Worm (Caenorhabditis elegans) whole organism, mixed stage, embryonic: ENCODE measurements around the gene D1086.18.

Source experiments
- M03D4.4 ChIP-seq: sonication (generic microtip); optimal IDR thresholded peaks from 2 replicates; lab custom pipeline; 2017; ENCODE audit warnings: mild to moderate bottlenecking, missing genetic modification characterization, missing compliant biosample characterization
- bed-3 ChIP-seq: fragments of 200-800 bp; sonication (Bioruptor generic); optimal IDR thresholded peaks from 3 replicates; lab custom pipeline; 2018; ENCODE audit warnings: mild to moderate bottlenecking, missing genetic modification characterization, moderate library complexity, missing compliant biosample characterization
- blmp-1 ChIP-seq: fragments of 150-350 bp; optimal IDR thresholded peaks from 2 replicates; lab custom pipeline; 2014; ENCODE audit warnings: missing biosample characterization, missing genetic modification characterization
- ceh-39 ChIP-seq: fragments of 150-350 bp; optimal IDR thresholded peaks from 2 replicates; lab custom pipeline; 2014; ENCODE audit warnings: missing biosample characterization, missing genetic modification characterization
- ceh-43 ChIP-seq: fragments of 200-800 bp; sonication (Bioruptor generic); optimal IDR thresholded peaks from 2 replicates; lab custom pipeline; 2018; ENCODE audit warnings: mild to moderate bottlenecking, missing genetic modification characterization, moderate library complexity, missing compliant biosample characterization
- ceh-83 ChIP-seq: fragments of 200-800 bp; sonication (Bioruptor generic); optimal IDR thresholded peaks from 2 replicates; lab custom pipeline; 2018; ENCODE audit warnings: mild to moderate bottlenecking, missing genetic modification characterization, missing compliant biosample characterization
- ces-1 ChIP-seq: fragments of 150-350 bp; optimal IDR thresholded peaks from 2 replicates; lab custom pipeline; 2014; ENCODE audit warnings: missing biosample characterization, missing genetic modification reagents, missing genetic modification characterization
- drap-1 ChIP-seq: fragments of 200-800 bp; sonication (Bioruptor generic); optimal IDR thresholded peaks from 3 replicates; lab custom pipeline; 2018; ENCODE audit warnings: mild to moderate bottlenecking, missing genetic modification characterization, missing compliant biosample characterization
- elt-1 ChIP-seq: sonication (generic microtip); optimal IDR thresholded peaks from 2 replicates; lab custom pipeline; 2017; ENCODE audit warnings: missing genetic modification characterization, mild to moderate bottlenecking, missing compliant biosample characterization, antibody characterized with exemption, moderate library complexity, borderline replicate concordance; ENCODE audit not compliant: insufficient read depth
- elt-3 ChIP-seq: fragments of 150-350 bp; optimal IDR thresholded peaks from 2 replicates; lab custom pipeline; 2014; ENCODE audit warnings: missing biosample characterization, missing genetic modification characterization
- flh-1 ChIP-seq: fragments of 200-800 bp; sonication (Bioruptor generic); optimal IDR thresholded peaks from 2 replicates; lab custom pipeline; 2018; ENCODE audit warnings: mild to moderate bottlenecking, missing genetic modification characterization, moderate library complexity, missing compliant biosample characterization
- ham-2 ChIP-seq: fragments of 200-800 bp; sonication (Bioruptor generic); optimal IDR thresholded peaks from 2 replicates; lab custom pipeline; 2018; ENCODE audit warnings: mild to moderate bottlenecking, missing genetic modification characterization, missing compliant biosample characterization
- lin-13 ChIP-seq: fragments of 150-350 bp; optimal IDR thresholded peaks from 2 replicates; lab custom pipeline; 2014; ENCODE audit warnings: missing biosample characterization, missing genetic modification characterization
- lin-32 ChIP-seq: fragments of 200-800 bp; sonication (Bioruptor generic); optimal IDR thresholded peaks from 2 replicates; lab custom pipeline; 2018; ENCODE audit warnings: mild to moderate bottlenecking, missing genetic modification characterization, missing compliant biosample characterization
- lsy-2 ChIP-seq: fragments of 150-350 bp; optimal IDR thresholded peaks from 2 replicates; lab custom pipeline; 2014; ENCODE audit warnings: missing biosample characterization, missing genetic modification characterization
- mep-1 ChIP-seq: fragments of 150-350 bp; optimal IDR thresholded peaks from 2 replicates; lab custom pipeline; 2017; ENCODE audit warnings: missing biosample characterization, missing genetic modification reagents, missing genetic modification characterization, inconsistent platforms
- mls-2 ChIP-seq: sonication (generic microtip); optimal IDR thresholded peaks from 2 replicates; lab custom pipeline; 2016; ENCODE audit warnings: mild to moderate bottlenecking, missing genetic modification characterization, moderate library complexity, missing compliant biosample characterization
- nhr-12 ChIP-seq: fragments of 150-350 bp; optimal IDR thresholded peaks from 2 replicates; lab custom pipeline; 2014; ENCODE audit warnings: missing biosample characterization, missing genetic modification characterization
- nhr-2 ChIP-seq: fragments of 150-350 bp; optimal IDR thresholded peaks from 2 replicates; lab custom pipeline; 2014; ENCODE audit warnings: missing biosample characterization, missing genetic modification characterization
- nhr-237 ChIP-seq: fragments of 150-350 bp; optimal IDR thresholded peaks from 2 replicates; lab custom pipeline; 2014; ENCODE audit warnings: missing biosample characterization, missing genetic modification characterization
- nhr-28 ChIP-seq: fragments of 150-350 bp; optimal IDR thresholded peaks from 2 replicates; lab custom pipeline; 2014; ENCODE audit warnings: missing biosample characterization, missing genetic modification characterization
- pha-4 ChIP-seq: fragments of 150-350 bp; optimal IDR thresholded peaks from 2 replicates; lab custom pipeline; 2018; ENCODE audit warnings: missing biosample characterization, missing genetic modification reagents, missing genetic modification characterization
- sem-2 ChIP-seq: fragments of 200-800 bp; sonication (Bioruptor generic); optimal IDR thresholded peaks from 2 replicates; lab custom pipeline; 2018; ENCODE audit warnings: mild to moderate bottlenecking, missing genetic modification characterization, missing compliant biosample characterization
- snpc-4 ChIP-seq: fragments of 150-350 bp; optimal IDR thresholded peaks from 2 replicates; lab custom pipeline; 2014; ENCODE audit warnings: missing biosample characterization, missing genetic modification characterization
- sptf-1 ChIP-seq: sonication (generic microtip); optimal IDR thresholded peaks from 2 replicates; lab custom pipeline; 2017; ENCODE audit warnings: mild to moderate bottlenecking, missing genetic modification characterization, moderate library complexity, missing compliant biosample characterization
- unc-120 ChIP-seq: sonication (generic microtip); optimal IDR thresholded peaks from 2 replicates; lab custom pipeline; 2017; ENCODE audit warnings: missing genetic modification characterization, missing compliant biosample characterization; ENCODE audit not compliant: poor library complexity, severe bottlenecking
- unc-39 ChIP-seq: fragments of 150-350 bp; optimal IDR thresholded peaks from 2 replicates; lab custom pipeline; 2014; ENCODE audit warnings: missing biosample characterization, missing genetic modification characterization
- unc-62 ChIP-seq: fragments of 150-350 bp; optimal IDR thresholded peaks from 2 replicates; lab custom pipeline; 2014; ENCODE audit warnings: missing biosample characterization, missing genetic modification reagents, missing genetic modification characterization
- zip-8 ChIP-seq: fragments of 150-350 bp; optimal IDR thresholded peaks from 2 replicates; lab custom pipeline; 2014; ENCODE audit warnings: missing biosample characterization, missing genetic modification characterization
- ztf-11 ChIP-seq: fragments of 150-350 bp; optimal IDR thresholded peaks from 2 replicates; lab custom pipeline; 2014; ENCODE audit warnings: missing biosample characterization, missing genetic modification characterization

D1086.18 gene

ce11 chrV:14067816-14068296 lies 17.8 kb upstream of the D1086.18 start, which contains the start of gene D1086.17:
TSS of gene D1086.17 (plus strand) at chrV:14067866.
- TF ChIP-seq lsy-2 (tag; lab: Kevin White, UChicago) (no peak), nhr-28 (tag; lab: Kevin White, UChicago) (no peak), snpc-4 (tag; lab: Kevin White, UChicago) (no peak), unc-120 (no peak), nhr-12 (tag; lab: Kevin White, UChicago) (no peak), flh-1 (GFP tag; lab: Kevin White, UChicago) (no peak), drap-1 (GFP tag; lab: Kevin White, UChicago) (no peak), M03D4.4 (tag; lab: Kevin White, UChicago) (no peak), nhr-237 (tag; lab: Kevin White, UChicago) (no peak), ceh-39 (tag; lab: Kevin White, UChicago) (no peak), unc-39 (tag; lab: Kevin White, UChicago) (no peak), zip-8 (tag; lab: Kevin White, UChicago) (no peak), ztf-11 (no peak), ceh-43 (GFP tag; lab: Kevin White, UChicago) (no peak), mls-2 (tag; lab: Kevin White, UChicago) (no peak), ham-2 (GFP tag; lab: Kevin White, UChicago) (no peak)
- TF ChIP-seq, all 35 proteins: peak for 0

DNA sequence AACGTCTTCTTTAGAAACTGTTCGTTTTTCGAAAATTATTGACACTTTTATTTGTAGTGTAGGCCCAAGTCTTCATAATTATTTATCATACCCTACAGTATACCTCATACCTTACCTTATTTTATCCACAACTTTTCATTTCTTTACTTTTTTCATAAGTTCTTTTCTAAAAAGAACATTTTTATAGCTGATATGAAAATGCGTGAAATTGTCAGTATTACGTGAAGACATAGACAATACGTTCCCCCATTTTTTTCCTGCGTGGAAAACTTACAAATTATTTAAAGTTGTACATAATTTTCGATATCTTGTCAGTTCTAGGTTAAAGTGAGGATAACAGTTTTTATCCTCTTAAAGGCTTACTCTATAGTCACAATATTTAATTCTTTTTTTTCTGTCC lies 15.8 kb upstream of the D1086.18 start:
- TF ChIP-seq lin-13 (tag; lab: Kevin White, UChicago) (no peak), pha-4 (tag; lab: Kevin White, UChicago) (no peak), blmp-1 (no peak), ces-1 (GFP tag; lab: Kevin White, UChicago) (no peak), elt-1 (no peak), flh-1 (GFP tag; lab: Kevin White, UChicago) (no peak), ceh-39 (tag; lab: Kevin White, UChicago) (no peak)

ce11 chrV:14074160-14074559 lies 11.5 kb upstream of the D1086.18 start, which contains the start of gene D1086.11:
TSS of gene D1086.11 (plus strand) at chrV:14074460.
- no peak for TF ChIP-seq bed-3 (GFP tag; lab: Kevin White, UChicago)
- TF ChIP-seq sptf-1 = no peak
- TF ChIP-seq unc-62 (GFP tag; lab: Kevin White, UChicago) = no peak
- no peak for TF ChIP-seq ces-1 (GFP tag; lab: Kevin White, UChicago)
- no peak for TF ChIP-seq drap-1 (GFP tag; lab: Kevin White, UChicago)
- no peak for TF ChIP-seq sem-2 (GFP tag; lab: Kevin White, UChicago)
- TF ChIP-seq lin-32 (GFP tag; lab: Kevin White, UChicago) = no peak
- no peak for TF ChIP-seq ceh-39 (tag; lab: Kevin White, UChicago)
- no peak for TF ChIP-seq zip-8 (tag; lab: Kevin White, UChicago)
- no peak for TF ChIP-seq nhr-237 (tag; lab: Kevin White, UChicago)
- no peak for TF ChIP-seq flh-1 (GFP tag; lab: Kevin White, UChicago)
- TF ChIP-seq nhr-2 (tag; lab: Kevin White, UChicago) = no peak
- no peak for TF ChIP-seq ztf-11
- no peak for TF ChIP-seq nhr-12 (tag; lab: Kevin White, UChicago)
- no peak for TF ChIP-seq ceh-83 (GFP tag; lab: Kevin White, UChicago)
- no peak for TF ChIP-seq elt-3 (tag; lab: Kevin White, UChicago)
- TF ChIP-seq mep-1 (tag; lab: Kevin White, UChicago) = no peak
- no peak for TF ChIP-seq pha-4 (tag; lab: Kevin White, UChicago)

- no peak for TF ChIP-seq bed-3 (GFP tag; lab: Kevin White, UChicago)
- TF ChIP-seq ceh-83 (GFP tag; lab: Kevin White, UChicago) = no peak
- no peak for TF ChIP-seq nhr-12 (tag; lab: Kevin White, UChicago)
- no peak for TF ChIP-seq ces-1 (GFP tag; lab: Kevin White, UChicago)
- no peak for TF ChIP-seq unc-39 (tag; lab: Kevin White, UChicago)
- TF ChIP-seq ham-2 (GFP tag; lab: Kevin White, UChicago) = no peak
- TF ChIP-seq sem-2 (GFP tag; lab: Kevin White, UChicago) = no peak
- TF ChIP-seq snpc-4 (tag; lab: Kevin White, UChicago) = no peak
These were observed 6.2 kb upstream of the D1086.18 start, which contains the start of gene D1086.6 for ce11 chrV:14079501-14079900. TSS of gene D1086.6 (plus strand) at chrV:14079801.

- TF ChIP-seq ceh-43 (GFP tag; lab: Kevin White, UChicago) (no peak), zip-8 (tag; lab: Kevin White, UChicago) (no peak), ztf-11 (no peak), elt-3 (tag; lab: Kevin White, UChicago) (no peak), mls-2 (tag; lab: Kevin White, UChicago) (no peak), pha-4 (tag; lab: Kevin White, UChicago) (no peak), mep-1 (tag; lab: Kevin White, UChicago) (no peak), nhr-28 (tag; lab: Kevin White, UChicago) (no peak)
These were observed 3.2 kb upstream of the D1086.18 start, which contains the start of gene D1086.10 for ce11 chrV:14082453-14082852. TSS of gene D1086.10 (plus strand) at chrV:14082753.
